Fruit fly (Drosophila melanogaster): ENCODE data around the gene Ctr1A.

DNA sequence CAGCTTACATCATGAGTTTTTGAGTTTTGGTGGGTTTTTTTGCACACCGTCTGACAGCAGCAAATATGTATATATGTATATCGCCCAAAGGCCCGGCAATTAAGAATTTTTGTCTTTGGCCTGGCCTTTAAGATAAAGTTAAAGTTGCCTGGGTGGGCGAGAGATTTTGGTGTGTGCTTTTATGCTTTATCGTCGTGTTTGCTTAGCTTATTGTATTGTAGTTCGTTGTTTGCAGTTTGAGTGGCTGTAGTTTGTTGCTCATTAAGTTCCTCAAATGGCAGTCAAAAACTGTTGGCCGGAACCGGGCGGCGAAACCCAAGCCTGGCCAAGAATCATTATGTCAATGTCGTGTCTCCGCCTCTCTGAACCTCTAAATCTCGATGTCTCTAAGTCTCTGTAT lies 49.6 kb upstream of the Ctr1A start:
- TF ChIP-seq Dfd (GFP tag; optimal IDR thresholded peaks at IDR 0.05) (no peak), dmrt93B (GFP tag; optimal IDR thresholded peaks at IDR 0.05) (no peak), dl (GFP tag; optimal IDR thresholded peaks at IDR 0.05; ENCODE audit: insufficient read depth in 1 of 2, partially characterized antibody in 2 of 2) (no peak), Vsx2 (GFP tag; optimal IDR thresholded peaks at IDR 0.05; ENCODE audit: partially characterized antibody) (no peak), h (GFP tag; optimal IDR thresholded peaks at IDR 0.05) (no peak), brk (GFP tag; optimal IDR thresholded peaks at IDR 0.05) (no peak), OdsH (GFP tag; optimal IDR thresholded peaks at IDR 0.05) (no peak)
